Worm (Caenorhabditis elegans): ENCODE results near the gene K07F5.14.

K07F5.14 gene

DNA sequence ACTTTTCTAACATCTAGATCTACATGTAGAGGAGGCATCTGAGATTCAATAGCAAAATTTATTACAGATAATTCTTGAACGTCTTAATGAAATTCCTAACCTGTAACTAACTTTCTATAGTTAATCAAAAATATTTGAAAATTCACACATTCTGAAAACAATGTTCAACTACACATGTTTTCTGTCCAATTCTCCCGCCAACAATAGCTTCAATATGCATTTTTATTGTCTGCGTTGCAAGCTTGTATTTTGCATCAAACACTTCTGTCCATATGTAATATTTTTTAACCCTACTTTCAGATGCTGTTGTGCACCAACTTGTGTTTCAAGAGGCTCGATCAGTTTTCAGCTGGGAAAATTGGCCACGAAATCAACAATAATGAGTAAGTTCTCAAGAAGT is 36.7 kb downstream of the K07F5.14 start, which contains the start of gene tbc-3:
TSS of gene tbc-3 (plus strand) at position 301 of the 400 bp plus-strand sequence.
- no peak for TF ChIP-seq snpc-4 (tag; optimal IDR thresholded peaks at IDR 0.05)
- no peak for TF ChIP-seq crh-2 (tag; optimal IDR thresholded peaks at IDR 0.05)

DNA sequence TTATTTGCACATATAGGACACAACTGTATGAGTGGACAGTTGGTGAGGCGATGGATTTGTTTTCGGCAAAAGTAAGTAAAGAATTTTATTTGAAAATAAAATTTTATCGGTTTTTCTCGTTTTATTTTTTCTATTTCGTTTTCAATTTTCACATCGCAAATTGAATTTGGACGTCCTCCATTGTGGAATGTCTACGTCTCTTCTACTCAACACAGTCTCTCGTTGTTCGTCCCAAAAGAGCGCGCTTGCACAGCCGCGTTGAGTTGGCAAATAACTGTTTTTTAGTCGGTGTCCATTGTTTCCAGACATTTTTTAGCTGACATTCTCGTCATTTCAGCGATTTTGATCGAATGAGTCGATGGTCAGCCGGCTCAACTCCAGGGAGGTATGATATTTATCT is 37.2 kb downstream of the K07F5.14 start:
- TF ChIP-seq nhr-6 (tag; optimal IDR thresholded peaks at IDR 0.05) = no peak
- peak; percentile 5 for TF ChIP-seq crh-2 (tag; optimal IDR thresholded peaks at IDR 0.05)
- peak; percentile 21 for TF ChIP-seq C34F6.9 (tag; optimal IDR thresholded peaks at IDR 0.05)
- TF ChIP-seq sma-9 (GFP tag; optimal IDR thresholded peaks at IDR 0.05) = no peak
- no peak for TF ChIP-seq sma-9 (tag; optimal IDR thresholded peaks at IDR 0.05)
- TF ChIP-seq ama-1 (optimal IDR thresholded peaks at IDR 0.05) = no peak
- TF ChIP-seq lin-13 (GFP tag; optimal IDR thresholded peaks at IDR 0.05) = no peak
- no peak for TF ChIP-seq ztf-4 (tag; optimal IDR thresholded peaks at IDR 0.05)
- peak; percentile 34 for TF ChIP-seq nhr-129 (tag; optimal IDR thresholded peaks at IDR 0.05)

DNA sequence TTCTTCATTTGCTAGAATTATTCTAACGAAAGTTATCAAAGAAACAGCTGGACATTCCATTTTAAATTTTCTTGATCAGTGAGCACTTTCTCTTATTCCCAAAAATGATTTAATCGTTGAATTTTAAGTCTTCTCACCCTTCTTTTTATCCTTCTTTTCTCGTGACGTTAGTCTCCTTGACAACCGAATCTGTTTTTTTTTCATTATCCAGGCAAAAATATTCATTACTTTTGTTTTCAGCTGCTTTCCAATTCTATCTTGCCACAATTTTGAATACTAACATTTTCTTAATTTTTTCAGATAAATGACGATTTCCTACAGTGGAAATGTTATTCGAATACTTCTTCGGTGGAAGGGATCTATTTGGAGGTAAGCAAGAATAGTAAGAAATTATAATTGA is 41.6 kb downstream of the K07F5.14 start, which contains the start of gene best-13:
TSS of gene best-13 (plus strand) at position 301 of the 400 bp plus-strand sequence.
- TF ChIP-seq lin-39 (tag; optimal IDR thresholded peaks at IDR 0.05) (no peak), nhr-10 (tag; optimal IDR thresholded peaks at IDR 0.05) (no peak), mab-5 (tag; optimal IDR thresholded peaks at IDR 0.05) (no peak), lin-13 (GFP tag; optimal IDR thresholded peaks at IDR 0.05) (no peak), C34F6.9 (tag; optimal IDR thresholded peaks at IDR 0.05) (no peak), ztf-4 (tag; optimal IDR thresholded peaks at IDR 0.05) (no peak), sma-9 (GFP tag; optimal IDR thresholded peaks at IDR 0.05) (no peak), sma-9 (tag; optimal IDR thresholded peaks at IDR 0.05) (no peak), nhr-6 (tag; optimal IDR thresholded peaks at IDR 0.05) (no peak), fos-1 (tag; optimal IDR thresholded peaks at IDR 0.05) (no peak), unc-62 (GFP tag; optimal IDR thresholded peaks at IDR 0.05) (no peak), nhr-11 (tag; optimal IDR thresholded peaks at IDR 0.05) (no peak), elt-1 (tag; optimal IDR thresholded peaks at IDR 0.05) (no peak)

DNA sequence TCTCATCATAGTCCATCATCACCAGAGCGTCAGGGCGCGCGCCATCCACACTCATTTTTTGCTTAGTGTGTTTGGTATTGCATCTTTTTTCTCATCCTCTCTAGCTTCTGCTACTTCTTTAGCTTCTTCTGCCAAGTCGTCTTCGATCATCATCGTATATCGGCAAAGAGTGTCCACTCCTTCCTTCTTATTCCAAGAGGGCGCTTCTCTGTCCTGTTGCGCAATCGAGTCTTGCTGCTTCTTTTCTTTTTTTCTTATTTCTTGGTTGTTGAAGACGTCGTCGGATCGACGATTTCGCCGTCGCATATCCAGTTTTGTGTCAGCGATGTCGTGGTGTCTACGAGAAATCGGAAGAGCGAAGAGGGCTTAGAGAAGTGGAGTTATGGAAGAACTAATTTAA is 51.0 kb downstream of the K07F5.14 start:
- TF ChIP-seq nhr-12 (tag; optimal IDR thresholded peaks at IDR 0.05) (no peak), mab-5 (tag; optimal IDR thresholded peaks at IDR 0.05) (no peak), ztf-1 (GFP tag; conservative IDR thresholded peaks at IDR 0.05) (no peak), sem-4 (tag; optimal IDR thresholded peaks at IDR 0.05) (no peak), unc-55 (GFP tag; optimal IDR thresholded peaks at IDR 0.05) (no peak), sma-9 (GFP tag; optimal IDR thresholded peaks at IDR 0.05) (no peak), sma-9 (tag; optimal IDR thresholded peaks at IDR 0.05) (no peak), aly-2 (tag; optimal IDR thresholded peaks at IDR 0.05) (no peak), mbf-1 (tag; optimal IDR thresholded peaks at IDR 0.05) (no peak), ceh-16 (tag; optimal IDR thresholded peaks at IDR 0.05) (no peak), elt-3 (tag; optimal IDR thresholded peaks at IDR 0.05) (no peak), ZK546.5 (tag; optimal IDR thresholded peaks at IDR 0.05) (no peak), elt-1 (tag; optimal IDR thresholded peaks at IDR 0.05) (no peak), nhr-129 (tag; optimal IDR thresholded peaks at IDR 0.05) (no peak), blmp-1 (tag; optimal IDR thresholded peaks at IDR 0.05; ENCODE audit: insufficient read depth) (no peak), skn-1 (tag; optimal IDR thresholded peaks at IDR 0.05) (no peak), dmd-4 (tag; optimal IDR thresholded peaks at IDR 0.05) (no peak), ztf-11 (tag; optimal IDR thresholded peaks at IDR 0.05) (no peak), ceh-82 (tag; optimal IDR thresholded peaks at IDR 0.05) (no peak)

Data from whole organism, L2 larva.